Fruit fly (Drosophila melanogaster) S2 (cell line): ENCODE measurements around the gene CG14397.

Experiments used
- CG8478 ChIP-seq: fragments of >200 bp; optimal IDR thresholded peaks from 2 replicates; lab custom pipeline; 2018
- CTCF ChIP-seq, 2 experiments: fragments of >200 bp; optimal IDR thresholded peaks; 2 replicates each; lab custom pipeline; 2018

dm6 chr2L:21084268-21084667, 6.8 kb upstream of the CG14397 start, which contains the start of gene CG33510:
- TF ChIP-seq CTCF (optimal IDR thresholded peaks at IDR 0.05; lab: Kevin White, UChicago) (no peak), CG8478 (lab: Kevin White, UChicago) (no peak)
